Worm (Caenorhabditis elegans) whole organism, late embryonic: ENCODE data around the gene Y57G7A.6.

Source experiments
- ama-1 ChIP-seq: fragments of 150-350 bp; optimal IDR thresholded peaks from 2 replicates; lab custom pipeline; 2014
- pax-1 ChIP-seq: fragments of 150-350 bp; optimal IDR thresholded peaks from 2 replicates; lab custom pipeline; 2014; ENCODE audit warnings: missing biosample characterization, missing genetic modification characterization
- pha-4 ChIP-seq: fragments of 150-350 bp; optimal IDR thresholded peaks from 2 replicates; lab custom pipeline; 2018; ENCODE audit warnings: missing biosample characterization, missing genetic modification reagents, missing genetic modification characterization

ce11 chrII:1246855-1247259, 38.6 kb downstream of the Y57G7A.6 start:
- TF ChIP-seq ama-1 (lab: Kevin White, UChicago) (no peak), pha-4 (tag; lab: Kevin White, UChicago) (no peak), pax-1 (tag; lab: Kevin White, UChicago) (no peak)
